Worm (Caenorhabditis elegans) whole organism, L1 larva: Measurements from ENCODE around the gene C08B11.9.
A peak's percentile ranks its signal among the peaks of the same experiment; 100 is the strongest.

Experiments used
- C04F5.9 ChIP-seq: sonication (generic microtip); optimal IDR thresholded peaks from 2 replicates; lab custom pipeline; 2016; ENCODE audit warnings: missing genetic modification characterization, missing compliant biosample characterization
- C34B4.2 ChIP-seq: sonication (generic microtip); optimal IDR thresholded peaks from 2 replicates; lab custom pipeline; 2017; ENCODE audit warnings: mild to moderate bottlenecking, missing genetic modification characterization, missing compliant biosample characterization
- F16B12.6 ChIP-seq: fragments of 150-350 bp; optimal IDR thresholded peaks from 2 replicates; lab custom pipeline; 2014; ENCODE audit warnings: missing biosample characterization, missing genetic modification characterization
- Y116A8C.19 ChIP-seq: sonication (generic microtip); optimal IDR thresholded peaks from 2 replicates; lab custom pipeline; 2016; ENCODE audit warnings: missing compliant biosample characterization, missing genetic modification characterization, borderline replicate concordance
- aha-1 ChIP-seq: fragments of 150-350 bp; optimal IDR thresholded peaks from 2 replicates; lab custom pipeline; 2014; ENCODE audit warnings: missing biosample characterization, missing genetic modification characterization
- alr-1 ChIP-seq: fragments of 200-800 bp; sonication (Bioruptor generic); optimal IDR thresholded peaks from 2 replicates; lab custom pipeline; 2018; ENCODE audit warnings: borderline replicate concordance, mild to moderate bottlenecking, missing genetic modification characterization, missing compliant biosample characterization
- blmp-1 ChIP-seq: fragments of 150-350 bp; optimal IDR thresholded peaks from 2 replicates; lab custom pipeline; 2014; ENCODE audit warnings: missing biosample characterization, missing genetic modification characterization
- ceh-8 ChIP-seq: fragments of 200-800 bp; sonication (Bioruptor generic); optimal IDR thresholded peaks from 2 replicates; lab custom pipeline; 2018; ENCODE audit warnings: mild to moderate bottlenecking, missing genetic modification characterization, moderate library complexity, missing compliant biosample characterization
- ceh-82 ChIP-seq, 3 experiments: fragments of 150-350 bp in 1 of 3; sonication (generic microtip) in 2 of 3; optimal IDR thresholded peaks; 2 replicates each; lab custom pipeline; 2014 to 2017; ENCODE audit warnings: missing biosample characterization in 3 of 3, missing genetic modification characterization in 3 of 3
- ceh-88 ChIP-seq: fragments of 200-800 bp; sonication (Bioruptor generic); IDR thresholded peaks from 2 replicates; pipeline ENCODE4 v1.3.6; 2022; ENCODE audit warnings: missing genetic modification characterization, missing compliant biosample characterization
- ces-1 ChIP-seq: fragments of 150-350 bp; optimal IDR thresholded peaks from 2 replicates; lab custom pipeline; 2014; ENCODE audit warnings: missing biosample characterization, missing genetic modification reagents, missing genetic modification characterization
- dpl-1 ChIP-seq, 3 experiments: fragments of 150-350 bp in 2 of 3; sonication (generic microtip) in 1 of 3; optimal IDR thresholded peaks; 2 replicates each; lab custom pipeline; 2014 to 2017; ENCODE audit warnings: missing biosample characterization in 3 of 3, missing genetic modification characterization in 3 of 3, missing genetic modification reagents in 3 of 3
- dsc-1 ChIP-seq: sonication (generic microtip); optimal IDR thresholded peaks from 2 replicates; lab custom pipeline; 2016; ENCODE audit warnings: mild to moderate bottlenecking, missing genetic modification characterization, missing compliant biosample characterization
- efl-1 ChIP-seq, 4 experiments: fragments of 150-350 bp; optimal IDR thresholded peaks in 3 of 4; peaks in 1 of 4; 1 replicate in 1 of 4; 2 replicates in 3 of 4; lab custom pipeline; 2014; ENCODE audit warnings: missing biosample characterization in 2 of 4, missing genetic modification characterization in 2 of 4, missing genetic modification reagents in 2 of 4
- efl-3 ChIP-seq: fragments of 200-800 bp; sonication (Bioruptor generic); optimal IDR thresholded peaks from 2 replicates; lab custom pipeline; 2018; ENCODE audit warnings: mild to moderate bottlenecking, missing genetic modification characterization, missing compliant biosample characterization
- elt-3 ChIP-seq, 6 experiments: fragments of 150-350 bp in 1 of 6; sonication (generic microtip); optimal IDR thresholded peaks; 2 replicates each; lab custom pipeline; 2017 to 2018; ENCODE audit warnings: missing biosample characterization in 6 of 6, missing genetic modification characterization in 6 of 6, inconsistent platforms in 1 of 6
- ets-5 ChIP-seq: fragments of 200-800 bp; sonication (Bioruptor generic); IDR thresholded peaks from 2 replicates; pipeline ENCODE4 v1.3.6; 2022; ENCODE audit warnings: missing genetic modification characterization, missing compliant biosample characterization
- fkh-10 ChIP-seq: sonication (generic microtip); optimal IDR thresholded peaks from 2 replicates; lab custom pipeline; 2017; ENCODE audit warnings: missing biosample characterization, missing genetic modification reagents, missing genetic modification characterization
- fos-1 ChIP-seq: fragments of 150-350 bp; optimal IDR thresholded peaks from 2 replicates; lab custom pipeline; 2014; ENCODE audit warnings: missing biosample characterization, missing genetic modification characterization
- grh-1 ChIP-seq: fragments of 200-800 bp; sonication (Bioruptor generic); IDR thresholded peaks from 2 replicates; pipeline ENCODE4 v1.3.6; 2022; ENCODE audit warnings: missing genetic modification reagents, missing genetic modification characterization, missing compliant biosample characterization
- hlh-4 ChIP-seq: sonication (generic microtip); optimal IDR thresholded peaks from 2 replicates; lab custom pipeline; 2016; ENCODE audit warnings: mild to moderate bottlenecking, missing genetic modification characterization, missing compliant biosample characterization
- isw-1 ChIP-seq: fragments of 200-800 bp; sonication (Bioruptor generic); IDR thresholded peaks from 2 replicates; pipeline ENCODE4 v1.3.6; 2022; ENCODE audit warnings: missing genetic modification characterization, missing compliant biosample characterization
- lir-3 ChIP-seq: sonication (generic microtip); optimal IDR thresholded peaks from 2 replicates; lab custom pipeline; 2016; ENCODE audit warnings: mild to moderate bottlenecking, missing genetic modification characterization, moderate library complexity, missing compliant biosample characterization; ENCODE audit not compliant: poor library complexity
- mdl-1 ChIP-seq, 2 experiments: fragments of 150-350 bp; optimal IDR thresholded peaks; 2 replicates each; lab custom pipeline; 2014 to 2017; ENCODE audit warnings: missing biosample characterization in 2 of 2, missing genetic modification characterization in 2 of 2, inconsistent platforms in 1 of 2
- mef-2 ChIP-seq: fragments of 150-350 bp; optimal IDR thresholded peaks from 2 replicates; lab custom pipeline; 2014; ENCODE audit warnings: missing biosample characterization, missing genetic modification characterization
- nhr-11 ChIP-seq: fragments of 150-350 bp; optimal IDR thresholded peaks from 2 replicates; lab custom pipeline; 2014; ENCODE audit warnings: missing biosample characterization, missing genetic modification characterization
- nhr-12 ChIP-seq: sonication (generic microtip); optimal IDR thresholded peaks from 2 replicates; lab custom pipeline; 2017; ENCODE audit warnings: missing biosample characterization, missing genetic modification characterization
- nhr-19 ChIP-seq: fragments of 200-800 bp; sonication (Bioruptor generic); conservative IDR thresholded peaks from 2 replicates; pipeline ENCODE4 v1.3.6; 2022; ENCODE audit warnings: missing genetic modification characterization, missing compliant biosample characterization
- nhr-47 ChIP-seq: sonication (generic microtip); optimal IDR thresholded peaks from 2 replicates; lab custom pipeline; 2016; ENCODE audit warnings: mild to moderate bottlenecking, missing genetic modification characterization, moderate library complexity, missing compliant biosample characterization
- nhr-71 ChIP-seq: sonication (generic microtip); optimal IDR thresholded peaks from 2 replicates; lab custom pipeline; 2016; ENCODE audit warnings: mild to moderate bottlenecking, missing genetic modification characterization, moderate library complexity, missing compliant biosample characterization
- nhr-76 ChIP-seq: sonication (generic microtip); optimal IDR thresholded peaks from 2 replicates; lab custom pipeline; 2017; ENCODE audit warnings: missing biosample characterization, missing genetic modification characterization
- nhr-77 ChIP-seq: fragments of 150-350 bp; optimal IDR thresholded peaks from 2 replicates; lab custom pipeline; 2014; ENCODE audit warnings: missing biosample characterization, missing genetic modification characterization
- nhr-84 ChIP-seq: sonication (generic microtip); optimal IDR thresholded peaks from 2 replicates; lab custom pipeline; 2017; ENCODE audit warnings: missing biosample characterization, missing genetic modification characterization
- nhr-85 ChIP-seq: sonication (generic microtip); peaks from one replicate; lab custom pipeline; 2016; ENCODE audit warnings: missing genetic modification characterization, inconsistent platforms, missing compliant biosample characterization
- pag-3 ChIP-seq: sonication (generic microtip); optimal IDR thresholded peaks from 2 replicates; lab custom pipeline; 2017; ENCODE audit warnings: missing genetic modification characterization, mild to moderate bottlenecking, missing compliant biosample characterization, antibody characterized with exemption, borderline replicate concordance; ENCODE audit not compliant: insufficient read depth
- pax-3 ChIP-seq: fragments of 200-800 bp; sonication (Bioruptor generic); optimal IDR thresholded peaks from 2 replicates; lab custom pipeline; 2018; ENCODE audit warnings: mild to moderate bottlenecking, missing genetic modification characterization, moderate library complexity, missing compliant biosample characterization
- pqm-1 ChIP-seq: sonication (generic microtip); optimal IDR thresholded peaks from 3 replicates; lab custom pipeline; 2017; ENCODE audit warnings: missing biosample characterization, missing genetic modification characterization
- rnt-1 ChIP-seq: sonication (generic microtip); optimal IDR thresholded peaks from 2 replicates; lab custom pipeline; 2016; ENCODE audit warnings: mild to moderate bottlenecking, missing genetic modification characterization, moderate library complexity, missing compliant biosample characterization
- skn-1 ChIP-seq: fragments of 150-350 bp; optimal IDR thresholded peaks from 2 replicates; lab custom pipeline; 2014; ENCODE audit warnings: missing biosample characterization, missing genetic modification characterization
- snpc-4 ChIP-seq: fragments of 150-350 bp; optimal IDR thresholded peaks from 2 replicates; lab custom pipeline; 2014; ENCODE audit warnings: missing biosample characterization, missing genetic modification characterization
- sox-4 ChIP-seq: sonication (generic microtip); optimal IDR thresholded peaks from 2 replicates; lab custom pipeline; 2016; ENCODE audit warnings: missing genetic modification characterization, missing compliant biosample characterization
- sptf-1 ChIP-seq: fragments of 150-350 bp; optimal IDR thresholded peaks from 2 replicates; lab custom pipeline; 2014; ENCODE audit warnings: missing biosample characterization, missing genetic modification characterization
- swsn-7 ChIP-seq: sonication (generic microtip); optimal IDR thresholded peaks from 2 replicates; lab custom pipeline; 2016; ENCODE audit warnings: missing genetic modification characterization, missing compliant biosample characterization
- unc-130 ChIP-seq: fragments of 150-350 bp; optimal IDR thresholded peaks from 2 replicates; lab custom pipeline; 2017; ENCODE audit warnings: missing biosample characterization, missing genetic modification characterization, inconsistent platforms
- unc-30 ChIP-seq: sonication (generic microtip); optimal IDR thresholded peaks from 2 replicates; lab custom pipeline; 2017; ENCODE audit warnings: missing biosample characterization, missing genetic modification characterization
- unc-98 ChIP-seq: fragments of 200-800 bp; sonication (Bioruptor generic); IDR thresholded peaks from 2 replicates; pipeline ENCODE4 v1.3.6; 2022; ENCODE audit warnings: missing genetic modification characterization, missing compliant biosample characterization
- vab-15 ChIP-seq: sonication (generic microtip); optimal IDR thresholded peaks from 2 replicates; lab custom pipeline; 2017; ENCODE audit warnings: missing genotype, mild to moderate bottlenecking, missing genetic modification characterization, missing compliant biosample characterization
- xbp-1 ChIP-seq: sonication (generic microtip); optimal IDR thresholded peaks from 2 replicates; lab custom pipeline; 2016; ENCODE audit warnings: missing genetic modification characterization, missing compliant biosample characterization
- zag-1 ChIP-seq: fragments of 150-350 bp; optimal IDR thresholded peaks from 2 replicates; lab custom pipeline; 2014; ENCODE audit warnings: missing biosample characterization, missing genetic modification characterization
- zip-4 ChIP-seq: fragments of 200-800 bp; sonication (Bioruptor generic); optimal IDR thresholded peaks from 2 replicates; lab custom pipeline; 2018; ENCODE audit warnings: mild to moderate bottlenecking, missing genetic modification characterization, moderate library complexity, missing compliant biosample characterization
- ztf-4 ChIP-seq: fragments of 150-350 bp; optimal IDR thresholded peaks from 2 replicates; lab custom pipeline; 2014; ENCODE audit warnings: missing biosample characterization, missing genetic modification characterization

The C08B11.9 gene

ce11 chrII:8041642-8042041 is 3.7 kb upstream of the C08B11.9 start (continued):
- no peak for TF ChIP-seq ces-1 (GFP tag; lab: Kevin White, UChicago)
- no peak for TF ChIP-seq unc-98 (GFP tag; lab: Robert Waterston, UW)
- no peak for TF ChIP-seq fkh-10
- no peak for TF ChIP-seq zag-1 (tag; lab: Kevin White, UChicago)
- no peak for TF ChIP-seq nhr-76 (tag; lab: Kevin White, UChicago)
- TF ChIP-seq nhr-85: peak; percentile 54
- TF ChIP-seq pqm-1 (tag; lab: Kevin White, UChicago): no peak
- no peak for TF ChIP-seq nhr-77 (tag; lab: Kevin White, UChicago)
- TF ChIP-seq ets-5 (GFP tag; lab: Robert Waterston, UW): no peak
- no peak for TF ChIP-seq alr-1 (tag; lab: Kevin White, UChicago)
- no peak for TF ChIP-seq nhr-19
- TF ChIP-seq xbp-1: peak; percentile 23
- TF ChIP-seq efl-3: no peak
- no peak for TF ChIP-seq Y116A8C.19 (tag; lab: Kevin White, UChicago)
- peak; percentile 48 for TF ChIP-seq swsn-7 (tag; lab: Kevin White, UChicago)
- TF ChIP-seq pag-3 (tag; lab: Kevin White, UChicago): no peak
- TF ChIP-seq efl-1 (optimal IDR thresholded peaks at IDR 0.05; lab: Kevin White, UChicago): peak; percentile 21 to 38
- TF ChIP-seq efl-1 (GFP tag; optimal IDR thresholded peaks at IDR 0.05 in 1 of 2; lab: Kevin White, UChicago): peak; percentile 47 to 68
- no peak for TF ChIP-seq nhr-84 (tag; lab: Kevin White, UChicago)
- TF ChIP-seq rnt-1 (tag; lab: Kevin White, UChicago): peak; percentile 13
- TF ChIP-seq hlh-4 (tag; lab: Kevin White, UChicago): no peak
- TF ChIP-seq dpl-1 (GFP tag; optimal IDR thresholded peaks at IDR 0.05; lab: Kevin White, UChicago): peak in 2 of 3 experiments; percentile 12 to 42
- no peak for TF ChIP-seq C34B4.2 (tag; lab: Kevin White, UChicago)
- TF ChIP-seq C04F5.9 (tag; lab: Kevin White, UChicago): no peak
- no peak for TF ChIP-seq ceh-88 (GFP tag; lab: Robert Waterston, UW)
- TF ChIP-seq unc-30 (tag; lab: Kevin White, UChicago): no peak
- TF ChIP-seq nhr-11: no peak
- no peak for TF ChIP-seq grh-1
- no peak for TF ChIP-seq elt-3 (tag; optimal IDR thresholded peaks at IDR 0.05; lab: Kevin White, UChicago)
- no peak for TF ChIP-seq mdl-1 (tag; optimal IDR thresholded peaks at IDR 0.05; lab: Kevin White, UChicago)
- no peak for TF ChIP-seq nhr-12 (tag; lab: Kevin White, UChicago)

- TF ChIP-seq zip-4 (GFP tag; lab: Kevin White, UChicago) (no peak), F16B12.6 (no peak), aha-1 (tag; lab: Kevin White, UChicago) (no peak), rnt-1 (tag; lab: Kevin White, UChicago) (peak; percentile 74), nhr-84 (tag; lab: Kevin White, UChicago) (no peak), dsc-1 (peak; percentile 28), pag-3 (tag; lab: Kevin White, UChicago) (no peak), ceh-88 (GFP tag; lab: Robert Waterston, UW) (no peak), nhr-11 (no peak), nhr-47 (peak; percentile 70), sptf-1 (no peak), ceh-8 (GFP tag; lab: Kevin White, UChicago) (no peak), xbp-1 (peak; percentile 63), efl-1 (optimal IDR thresholded peaks at IDR 0.05; lab: Kevin White, UChicago) (peak; percentile 67), efl-1 (GFP tag; optimal IDR thresholded peaks at IDR 0.05 in 1 of 2; lab: Kevin White, UChicago) (peak; percentile 63 to 96), nhr-71 (peak; percentile 72), pax-3 (peak; percentile 65), vab-15 (tag; lab: Kevin White, UChicago) (peak; percentile 6), nhr-76 (tag; lab: Kevin White, UChicago) (no peak), sox-4 (tag; lab: Kevin White, UChicago) (no peak), ztf-4 (tag; lab: Kevin White, UChicago) (no peak), mef-2 (tag; lab: Kevin White, UChicago) (no peak), isw-1 (GFP tag; lab: Robert Waterston, UW) (peak; percentile 34), fkh-10 (no peak), blmp-1 (tag; lab: Kevin White, UChicago) (peak; percentile 16), skn-1 (peak; percentile 31), unc-130 (tag; lab: Kevin White, UChicago) (peak; percentile 34), ceh-82 (tag; optimal IDR thresholded peaks at IDR 0.05; lab: Kevin White, UChicago) (no peak), lir-3 (tag; lab: Kevin White, UChicago) (peak; percentile 80), fos-1 (no peak), snpc-4 (peak; percentile 8)
Measured at ce11 chrII:8039416-8039815, 1.4 kb upstream of the C08B11.9 start, which contains the start of the genes ubh-4 and algn-6. ubh-4 (minus strand) TSS chrII:8039597. algn-6 (plus strand) TSS chrII:8039802.
